Fruit fly (Drosophila melanogaster): ENCODE measurements around the gene ath.

dm6 chr2L:10232827-10233226, 21.9 kb downstream of the ath start:
- TF ChIP-seq br (GFP tag; optimal IDR thresholded peaks at IDR 0.05) (no peak), Rel (GFP tag; optimal IDR thresholded peaks at IDR 0.05) (no peak), Rel (tag; optimal IDR thresholded peaks at IDR 0.05) (no peak), Dif (GFP tag; optimal IDR thresholded peaks at IDR 0.05; ENCODE audit: partially characterized antibody) (no peak), pan (optimal IDR thresholded peaks at IDR 0.05) (no peak), lola (GFP tag; optimal IDR thresholded peaks at IDR 0.05) (no peak), OdsH (GFP tag; optimal IDR thresholded peaks at IDR 0.05) (no peak), h (GFP tag; optimal IDR thresholded peaks at IDR 0.05) (no peak), usp (GFP tag; optimal IDR thresholded peaks at IDR 0.05) (no peak), Abd-B (GFP tag; optimal IDR thresholded peaks at IDR 0.05) (no peak), sv (GFP tag; optimal IDR thresholded peaks at IDR 0.05) (no peak)

Measured in whole organism, wandering third instar larva.